Fruit fly (Drosophila melanogaster) whole organism, pupa: ENCODE results near the gene CG2533.
"Not testable (repeated sequence)": the region's sequence is repeated elsewhere in the genome, so short reads cannot be mapped to it uniquely, and the experiment has no call there.

Experiments
- CG10348 ChIP-seq: fragments of 200-800 bp; sonication (Bioruptor generic); IDR thresholded peaks from 2 replicates; pipeline ENCODE4 v1.3.6; 2022; ENCODE audit warnings: missing biosample characterization, missing genetic modification characterization
- CG12605 ChIP-seq: fragments of 200-800 bp; sonication (Bioruptor generic); IDR thresholded peaks from 2 replicates; pipeline ENCODE4 v1.3.6; 2022; ENCODE audit warnings: missing biosample characterization, missing genetic modification characterization
- CG13204 ChIP-seq: fragments of 200-800 bp; sonication (Bioruptor generic); optimal IDR thresholded peaks from 2 replicates; lab custom pipeline; 2018; ENCODE audit warnings: missing biosample characterization, mild to moderate bottlenecking, missing genetic modification characterization, moderate library complexity
- CG14655 ChIP-seq: fragments of 200-800 bp; sonication (Bioruptor generic); optimal IDR thresholded peaks from 3 replicates; lab custom pipeline; 2017; ENCODE audit warnings: mild to moderate bottlenecking, missing biosample characterization, missing genetic modification reagents, missing genetic modification characterization
- CG15710 ChIP-seq: fragments of 200-800 bp; sonication (Bioruptor generic); optimal IDR thresholded peaks from 2 replicates; lab custom pipeline; 2018; ENCODE audit warnings: missing biosample characterization, mild to moderate bottlenecking, missing genetic modification characterization, moderate library complexity
- CG17806 ChIP-seq: fragments of 200-800 bp; sonication (Bioruptor generic); optimal IDR thresholded peaks from 2 replicates; lab custom pipeline; 2018; ENCODE audit warnings: missing biosample characterization, mild to moderate bottlenecking, missing genetic modification characterization, moderate library complexity
- CG32121 ChIP-seq: fragments of 200-800 bp; sonication (Bioruptor generic); IDR thresholded peaks from 2 replicates; pipeline ENCODE4 v1.3.6; 2022; ENCODE audit warnings: missing biosample characterization, missing genetic modification characterization
- CG34367 ChIP-seq: fragments of 200-800 bp; sonication (Bioruptor generic); optimal IDR thresholded peaks from 2 replicates; lab custom pipeline; 2018; ENCODE audit warnings: missing biosample characterization, mild to moderate bottlenecking, missing genetic modification characterization
- CG4496 ChIP-seq: fragments of 200-800 bp; sonication (Bioruptor generic); IDR thresholded peaks from 3 replicates; pipeline ENCODE4 v1.3.6; 2022; ENCODE audit warnings: missing biosample characterization, missing genetic modification characterization
- CG8159 ChIP-seq: fragments of 200-800 bp; sonication (Bioruptor generic); optimal IDR thresholded peaks from 3 replicates; lab custom pipeline; 2018; ENCODE audit warnings: missing biosample characterization, mild to moderate bottlenecking, missing genetic modification characterization, moderate library complexity
- CG8301 ChIP-seq: fragments of 200-800 bp; sonication (Bioruptor generic); optimal IDR thresholded peaks from 2 replicates; lab custom pipeline; 2018; ENCODE audit warnings: missing biosample characterization, mild to moderate bottlenecking, missing genetic modification characterization
- CG9948 ChIP-seq: fragments of 200-800 bp; sonication (Bioruptor generic); optimal IDR thresholded peaks from 2 replicates; lab custom pipeline; 2018; ENCODE audit warnings: missing biosample characterization, mild to moderate bottlenecking, missing genetic modification characterization, moderate library complexity
- D1 ChIP-seq: fragments of 200-800 bp; sonication (Bioruptor generic); optimal IDR thresholded peaks from 2 replicates; lab custom pipeline; 2018; ENCODE audit warnings: missing biosample characterization, mild to moderate bottlenecking, missing genetic modification characterization, moderate library complexity
- EcR ChIP-seq: fragments of 200-800 bp; sonication (Bioruptor generic); optimal IDR thresholded peaks from 3 replicates; lab custom pipeline; 2019; ENCODE audit warnings: missing biosample characterization, missing genetic modification characterization, mild to moderate bottlenecking, moderate library complexity, missing genetic modification reagents
- Ets98B ChIP-seq: fragments of 200-800 bp; sonication (Bioruptor generic); IDR thresholded peaks from 2 replicates; pipeline ENCODE4 v1.3.6; 2022; ENCODE audit warnings: missing biosample characterization, missing genetic modification characterization
- Pif1A ChIP-seq: fragments of 200-800 bp; sonication (Bioruptor generic); optimal IDR thresholded peaks from 3 replicates; lab custom pipeline; 2016; ENCODE audit warnings: missing biosample characterization, missing genetic modification characterization
- Pif1B ChIP-seq: fragments of 200-800 bp; sonication (Bioruptor generic); optimal IDR thresholded peaks from 3 replicates; lab custom pipeline; 2016; ENCODE audit warnings: missing biosample characterization, missing genetic modification characterization
- Snoo ChIP-seq: fragments of 200-800 bp; sonication (Bioruptor generic); optimal IDR thresholded peaks from 3 replicates; lab custom pipeline; 2017; ENCODE audit warnings: missing biosample characterization, mild to moderate bottlenecking, missing genetic modification characterization, inconsistent platforms
- fd96Ca ChIP-seq: fragments of 200-800 bp; sonication (Bioruptor generic); IDR thresholded peaks from 3 replicates; pipeline ENCODE4 v1.3.6; 2022; ENCODE audit warnings: missing biosample characterization, missing genetic modification characterization
- gl ChIP-seq: fragments of 200-800 bp; sonication (Bioruptor generic); optimal IDR thresholded peaks from 2 replicates; lab custom pipeline; 2018; ENCODE audit warnings: missing biosample characterization, mild to moderate bottlenecking, missing genetic modification characterization
- rn ChIP-seq: fragments of 200-800 bp; sonication (Bioruptor generic); IDR thresholded peaks from 2 replicates; pipeline ENCODE4 v1.3.6; 2022; ENCODE audit warnings: missing biosample characterization, missing genetic modification characterization

CG2533 gene

DNA sequence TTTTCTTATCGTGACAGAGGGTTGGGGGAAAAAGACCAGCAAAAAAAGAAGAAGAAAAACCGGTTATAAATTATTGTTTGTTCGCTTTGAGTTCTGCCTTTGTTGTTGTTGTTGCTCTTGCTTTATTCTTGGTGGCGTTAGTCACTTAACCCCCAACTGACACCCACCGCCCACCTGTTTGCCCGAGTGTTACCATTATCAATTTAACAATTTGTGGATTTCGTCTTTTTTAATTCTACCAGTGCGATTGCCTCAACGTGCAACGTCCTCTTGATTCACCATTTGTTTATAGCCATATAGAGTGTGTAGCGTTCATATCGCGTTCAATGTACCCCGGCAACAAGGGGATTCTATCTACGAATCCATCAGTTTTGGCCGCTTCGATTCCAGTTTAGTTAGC is 2.6 kb downstream of the CG2533 start:
- TF ChIP-seq CG12605, result 0 out of 2 replicates have a peak, but pooled peaks have one; percentile 22
- TF ChIP-seq CG17806 (tag; lab: Kevin White, UChicago), result no peak
- TF ChIP-seq D1 (tag; lab: Kevin White, UChicago), result no peak
- TF ChIP-seq Ets98B, result no peak
- TF ChIP-seq CG13204, result no peak
- no peak for TF ChIP-seq Pif1A (GFP tag; lab: Kevin White, UChicago)
- no peak for TF ChIP-seq rn (GFP tag; lab: Robert Waterston, UW)
- no peak for TF ChIP-seq fd96Ca (GFP tag; lab: Robert Waterston, UW)
- TF ChIP-seq CG15710 (tag; lab: Kevin White, UChicago), result no peak

DNA sequence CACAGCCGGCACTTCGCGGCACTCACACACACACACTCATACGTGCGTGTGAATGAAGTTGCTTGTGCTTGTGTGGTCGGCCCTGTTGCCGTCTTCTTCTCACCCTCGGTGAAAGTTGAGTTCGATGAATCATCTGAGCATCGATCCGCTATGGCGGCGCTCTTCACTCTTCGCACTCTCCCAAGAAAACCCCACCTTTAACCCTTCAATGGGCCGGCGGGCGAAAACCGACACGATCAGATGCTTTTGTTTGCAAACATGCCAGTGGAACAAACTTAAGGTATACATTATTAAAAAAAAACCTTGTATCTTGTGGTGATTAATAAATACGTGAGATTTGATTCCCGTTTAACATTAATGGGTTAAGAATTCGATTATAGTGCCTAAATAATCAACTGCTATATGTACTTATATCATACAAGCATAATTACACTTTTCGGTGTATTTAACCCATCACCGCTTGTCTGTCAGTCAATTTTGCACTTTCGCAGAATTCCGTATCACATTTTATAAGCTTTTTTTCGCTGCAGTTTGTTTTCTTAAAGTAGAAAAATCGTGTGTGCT is 3.1 kb downstream of the CG2533 start:
- TF ChIP-seq CG14655 (GFP tag; lab: Kevin White, UChicago) (no peak), Ets98B (no peak), CG17806 (tag; lab: Kevin White, UChicago) (peak; percentile 27), Pif1B (GFP tag; lab: Kevin White, UChicago) (peak; percentile 55), D1 (tag; lab: Kevin White, UChicago) (no peak), CG34367 (no peak), Snoo (tag; lab: Kevin White, UChicago) (peak; percentile 6), CG10348 (GFP tag; lab: Robert Waterston, UW) (no peak), CG8159 (tag; lab: Kevin White, UChicago) (no peak), rn (GFP tag; lab: Robert Waterston, UW) (no peak), CG8301 (tag; lab: Kevin White, UChicago) (peak; percentile 15), gl (tag; lab: Kevin White, UChicago) (no peak), Pif1A (GFP tag; lab: Kevin White, UChicago) (peak; percentile 63), CG15710 (tag; lab: Kevin White, UChicago) (peak; percentile 25), CG4496 (GFP tag; lab: Robert Waterston, UW) (peak; percentile 31; the same call in 2 of the 3 replicates), EcR (peak; percentile 67), CG12605 (no peak; the same call in 1 of the 2 replicates), CG32121 (no peak), fd96Ca (GFP tag; lab: Robert Waterston, UW) (peak; percentile 49; the same call in 1 of the 3 replicates), CG9948 (tag; lab: Kevin White, UChicago) (no peak), CG13204 (no peak)

DNA sequence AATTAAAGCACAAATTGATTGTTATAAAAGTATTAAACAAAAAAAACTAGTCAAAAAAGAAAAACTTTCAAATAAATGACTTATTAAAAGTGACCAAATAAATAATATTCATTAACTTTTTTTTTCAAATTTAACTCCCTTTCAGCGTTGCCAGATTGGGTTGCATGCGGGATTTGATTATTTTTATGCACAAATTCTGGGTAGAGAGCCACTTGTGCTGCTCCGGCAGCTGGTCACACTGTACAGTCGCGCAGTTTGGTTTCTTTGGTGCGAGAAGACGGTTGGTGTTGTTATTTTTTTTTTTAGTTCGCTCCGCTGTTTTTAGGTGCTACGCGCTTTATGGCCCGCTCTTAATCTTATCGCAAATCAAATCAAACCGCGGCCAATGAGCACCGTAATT is 4.4 kb downstream of the CG2533 start, which contains the start of gene rho-4:
TSS of gene rho-4 (plus strand) at position 250 of the 400 bp plus-strand sequence.
- not testable (repeated sequence) for TF ChIP-seq CG8159 (tag; lab: Kevin White, UChicago); CG15710 (tag; lab: Kevin White, UChicago); fd96Ca (GFP tag; lab: Robert Waterston, UW)

DNA sequence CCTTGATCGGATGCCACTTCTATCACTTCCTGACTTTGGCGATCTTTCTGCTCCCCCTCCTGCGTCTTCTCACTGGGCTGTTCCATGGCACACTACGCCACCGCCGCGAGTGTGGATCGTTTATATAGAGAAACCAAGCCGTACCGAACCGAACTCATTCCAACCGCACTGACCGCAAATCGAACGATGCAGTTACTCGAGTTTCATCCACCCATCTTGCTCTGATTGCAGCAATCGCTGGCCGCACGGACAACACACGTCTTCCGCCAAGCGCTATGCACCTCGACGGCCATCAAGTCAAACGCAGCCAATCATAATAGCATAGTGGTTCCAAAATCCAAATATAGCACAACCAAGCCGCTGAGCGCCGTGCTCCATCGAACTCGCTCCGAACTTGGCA is 19.9 kb downstream of the CG2533 start, which contains the start of gene pkm:
TSS of gene pkm (minus strand) at position 101 of the 400 bp plus-strand sequence.
- TF ChIP-seq D1 (tag; lab: Kevin White, UChicago) (no peak), CG12605 (no peak), gl (tag; lab: Kevin White, UChicago) (no peak), fd96Ca (GFP tag; lab: Robert Waterston, UW) (no peak), CG17806 (tag; lab: Kevin White, UChicago) (no peak), Ets98B (no peak)
- TF ChIP-seq, all 21 proteins: peak for 0

DNA sequence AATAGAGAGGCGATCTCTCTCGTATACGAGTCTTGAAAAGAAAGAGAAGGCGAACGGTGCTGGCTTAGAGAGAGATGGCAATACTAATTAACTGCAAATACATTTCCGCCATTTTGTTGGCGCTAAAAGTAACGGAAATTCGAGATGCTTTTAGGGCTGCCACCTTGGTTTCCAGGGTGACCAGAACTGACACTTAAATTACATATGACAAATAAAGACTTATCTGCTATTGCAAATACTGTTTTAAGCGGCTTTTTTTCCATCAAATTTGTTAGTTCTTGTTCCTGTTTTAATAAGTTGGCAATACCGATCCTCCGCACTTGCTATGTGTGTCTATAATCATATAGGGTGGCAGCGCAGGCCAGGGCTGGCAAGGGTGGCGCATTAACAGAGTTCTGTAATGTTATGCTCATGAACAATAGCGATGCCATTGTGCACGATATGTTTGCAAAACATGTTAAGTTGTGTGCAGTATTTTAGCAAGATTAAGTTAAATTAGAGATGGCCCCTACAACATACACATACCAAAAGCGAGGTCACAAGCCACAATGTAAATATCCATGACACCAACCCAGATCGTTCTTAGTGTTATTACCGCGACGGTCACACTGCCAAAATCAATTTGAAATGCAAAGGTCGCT is 23.7 kb downstream of the CG2533 start, which contains the start of gene nod:
TSS of gene nod (plus strand) at position 573 of the 641 bp plus-strand sequence.
- TF ChIP-seq CG8301 (tag; lab: Kevin White, UChicago) (peak; percentile 4), Snoo (tag; lab: Kevin White, UChicago) (peak; percentile 31), EcR (no peak), gl (tag; lab: Kevin White, UChicago) (no peak), CG34367 (peak; percentile 2), D1 (tag; lab: Kevin White, UChicago) (no peak), fd96Ca (GFP tag; lab: Robert Waterston, UW) (0 out of 3 replicates have a peak, but pooled peaks have one; percentile 55), CG17806 (tag; lab: Kevin White, UChicago) (peak; percentile 35), CG9948 (tag; lab: Kevin White, UChicago) (peak; percentile 27), CG32121 (peak; percentile 47; the same call in 1 of the 2 replicates), CG8159 (tag; lab: Kevin White, UChicago) (peak; percentile 35), CG15710 (tag; lab: Kevin White, UChicago) (peak; percentile 9), CG14655 (GFP tag; lab: Kevin White, UChicago) (no peak), rn (GFP tag; lab: Robert Waterston, UW) (no peak), Pif1A (GFP tag; lab: Kevin White, UChicago) (no peak), CG4496 (GFP tag; lab: Robert Waterston, UW) (0 out of 3 replicates have a peak, but pooled peaks have one; percentile 45), Ets98B (no peak; the same call in 1 of the 2 replicates), CG13204 (no peak), Pif1B (GFP tag; lab: Kevin White, UChicago) (no peak), CG10348 (GFP tag; lab: Robert Waterston, UW) (no peak), CG12605 (0 out of 2 replicates have a peak, but pooled peaks have one; percentile 21)
